Fruit fly (Drosophila melanogaster) whole organism, embryonic: ENCODE results near the gene Npc2f.

ENCODE experiments used
- CG10209 ChIP-seq: fragments of 200-800 bp; sonication (Bioruptor generic); optimal IDR thresholded peaks from 3 replicates; lab custom pipeline; 2017; ENCODE audit warnings: missing biosample characterization, mild to moderate bottlenecking, missing genetic modification characterization, missing genetic modification reagents
- CG10565 ChIP-seq: fragments of 200-800 bp; sonication (Bioruptor generic); optimal IDR thresholded peaks from 3 replicates; lab custom pipeline; 2016; ENCODE audit warnings: missing biosample characterization, mild to moderate bottlenecking, missing genetic modification characterization
- CG11696 ChIP-seq: fragments of 200-800 bp; sonication (Bioruptor generic); IDR thresholded peaks from 2 replicates; pipeline ENCODE4 v1.3.6; 2022; ENCODE audit warnings: missing biosample characterization, missing genetic modification characterization
- CG12104 ChIP-seq: fragments of 200-800 bp; sonication (Bioruptor generic); optimal IDR thresholded peaks from 3 replicates; lab custom pipeline; 2016; ENCODE audit warnings: missing biosample characterization, missing genetic modification characterization
- CG14050 ChIP-seq: fragments of 200-800 bp; sonication (Bioruptor generic); IDR thresholded peaks from 3 replicates; pipeline ENCODE4 v1.3.6; 2022; ENCODE audit warnings: missing biosample characterization, missing genetic modification characterization
- CG1529 ChIP-seq: fragments of 200-800 bp; sonication (Bioruptor generic); optimal IDR thresholded peaks from 3 replicates; lab custom pipeline; 2018; ENCODE audit warnings: missing biosample characterization, missing genetic modification characterization
- CG15514 ChIP-seq: fragments of 200-800 bp; sonication (Bioruptor generic); optimal IDR thresholded peaks from 3 replicates; lab custom pipeline; 2017; ENCODE audit warnings: missing biosample characterization, missing genetic modification characterization, mild to moderate bottlenecking, moderate library complexity, missing genetic modification reagents
- CG16815 ChIP-seq: fragments of 200-800 bp; sonication (Bioruptor generic); optimal IDR thresholded peaks from 3 replicates; lab custom pipeline; 2017; ENCODE audit warnings: missing biosample characterization, mild to moderate bottlenecking, missing genetic modification characterization
- CG17361 ChIP-seq: fragments of 200-800 bp; sonication (Bioruptor generic); IDR thresholded peaks from 3 replicates; pipeline ENCODE4 v1.3.6; 2022; ENCODE audit warnings: missing biosample characterization, missing genetic modification characterization
- CG17385 ChIP-seq: fragments of 200-800 bp; sonication (Bioruptor generic); optimal IDR thresholded peaks from 3 replicates; lab custom pipeline; 2018; ENCODE audit warnings: missing biosample characterization, mild to moderate bottlenecking, missing genetic modification characterization
- CG2120 ChIP-seq: fragments of 200-800 bp; sonication (Bioruptor generic); optimal IDR thresholded peaks from 3 replicates; lab custom pipeline; 2016; ENCODE audit warnings: missing biosample characterization, missing genetic modification characterization
- CG32772 ChIP-seq: fragments of 200-800 bp; sonication (Bioruptor generic); IDR thresholded peaks from 2 replicates; pipeline ENCODE4 v1.3.6; 2022; ENCODE audit warnings: missing biosample characterization, missing genetic modification characterization
- CG6254 ChIP-seq: fragments of 200-800 bp; sonication (Bioruptor generic); optimal IDR thresholded peaks from 3 replicates; lab custom pipeline; 2017; ENCODE audit warnings: mild to moderate bottlenecking, missing biosample characterization, missing genetic modification reagents, missing genetic modification characterization
- CG6272 ChIP-seq: fragments of 200-800 bp; sonication (Bioruptor generic); IDR thresholded peaks from 2 replicates; pipeline ENCODE4 v1.3.6; 2022; ENCODE audit warnings: missing biosample characterization, missing genetic modification characterization
- CG6689 ChIP-seq: fragments of 200-800 bp; sonication (Bioruptor generic); IDR thresholded peaks from 2 replicates; pipeline ENCODE4 v1.3.6; 2022; ENCODE audit warnings: missing biosample characterization, missing genetic modification characterization
- CG7372 ChIP-seq: fragments of 200-800 bp; sonication (Bioruptor generic); IDR thresholded peaks from 2 replicates; pipeline ENCODE4 v1.3.6; 2022; ENCODE audit warnings: missing biosample characterization, missing genetic modification characterization
- CG7556 ChIP-seq: fragments of 200-800 bp; sonication (Bioruptor generic); optimal IDR thresholded peaks from 2 replicates; lab custom pipeline; 2017; ENCODE audit warnings: missing biosample characterization, mild to moderate bottlenecking, missing genetic modification characterization
- CG7987 ChIP-seq: fragments of 200-800 bp; sonication (Bioruptor generic); optimal IDR thresholded peaks from 2 replicates; lab custom pipeline; 2018; ENCODE audit warnings: missing biosample characterization, mild to moderate bottlenecking, missing genetic modification characterization, moderate library complexity
- CG8944 ChIP-seq: fragments of 200-800 bp; sonication (Bioruptor generic); optimal IDR thresholded peaks from 3 replicates; lab custom pipeline; 2016; ENCODE audit warnings: missing biosample characterization, missing genetic modification characterization
- CG9609 ChIP-seq: fragments of 200-800 bp; sonication (Bioruptor generic); optimal IDR thresholded peaks from 3 replicates; lab custom pipeline; 2016; ENCODE audit warnings: missing biosample characterization, missing genetic modification characterization
- CG9817 ChIP-seq: fragments of 200-800 bp; sonication (Bioruptor generic); optimal IDR thresholded peaks from 2 replicates; lab custom pipeline; 2018; ENCODE audit warnings: missing biosample characterization, mild to moderate bottlenecking, missing genetic modification characterization, moderate library complexity
- CHES-1-like ChIP-seq: fragments of 200-800 bp; sonication (Bioruptor generic); optimal IDR thresholded peaks from 2 replicates; lab custom pipeline; 2016; ENCODE audit warnings: missing biosample characterization, missing genetic modification characterization
- Chrac-16 ChIP-seq: fragments of 200-800 bp; sonication (Bioruptor generic); optimal IDR thresholded peaks from 3 replicates; lab custom pipeline; 2016; ENCODE audit warnings: missing biosample characterization, missing genetic modification characterization
- D19A ChIP-seq: fragments of 200-800 bp; optimal IDR thresholded peaks from 3 replicates; lab custom pipeline; 2019; ENCODE audit warnings: missing biosample characterization, mild to moderate bottlenecking, missing genetic modification characterization, moderate library complexity
- D19B ChIP-seq: fragments of 200-800 bp; sonication (Bioruptor generic); optimal IDR thresholded peaks from 2 replicates; lab custom pipeline; 2017; ENCODE audit warnings: missing biosample characterization, mild to moderate bottlenecking, missing genetic modification characterization
- Dad ChIP-seq: fragments of 200-800 bp; sonication (Bioruptor generic); optimal IDR thresholded peaks from 3 replicates; lab custom pipeline; 2016; ENCODE audit warnings: missing biosample characterization, missing genetic modification characterization
- Gug ChIP-seq: fragments of 200-800 bp; sonication (Bioruptor generic); IDR thresholded peaks from 4 replicates; pipeline ENCODE4 v1.3.6; 2022; ENCODE audit warnings: missing biosample characterization, missing genetic modification characterization
- Hand ChIP-seq: fragments of 200-800 bp; sonication (Bioruptor generic); optimal IDR thresholded peaks from 2 replicates; lab custom pipeline; 2017; ENCODE audit warnings: mild to moderate bottlenecking, missing biosample characterization, missing genetic modification reagents, missing genetic modification characterization
- Hr51 ChIP-seq, 2 experiments: fragments of 200-800 bp; sonication (Bioruptor generic); optimal IDR thresholded peaks; 2 replicates in 1 of 2; 3 replicates in 1 of 2; lab custom pipeline; 2016 to 2018; ENCODE audit warnings: missing biosample characterization in 2 of 2, missing genetic modification characterization in 2 of 2, mild to moderate bottlenecking in 1 of 2, moderate library complexity in 1 of 2
- Kr ChIP-seq: fragments of 200-800 bp; sonication (Bioruptor generic); optimal IDR thresholded peaks from 2 replicates; lab custom pipeline; 2017; ENCODE audit warnings: missing biosample characterization, mild to moderate bottlenecking, missing genetic modification characterization
- Myb ChIP-seq: fragments of 200-800 bp; sonication (Bioruptor generic); optimal IDR thresholded peaks from 2 replicates; lab custom pipeline; 2016; ENCODE audit warnings: missing biosample characterization, missing genetic modification characterization
- Poxn ChIP-seq: fragments of 200-800 bp; sonication (Bioruptor generic); IDR thresholded peaks from 2 replicates; pipeline ENCODE4 v1.3.6; 2022; ENCODE audit warnings: missing biosample characterization, missing genetic modification characterization
- Sin3A ChIP-seq: fragments of >200 bp; optimal IDR thresholded peaks from 2 replicates; lab custom pipeline; 2018
- amos ChIP-seq: fragments of 200-800 bp; sonication (Bioruptor generic); IDR thresholded peaks from 2 replicates; pipeline ENCODE4 v1.3.6; 2022; ENCODE audit warnings: missing biosample characterization, missing genetic modification characterization; ENCODE audit not compliant: partially characterized antibody
- bbx ChIP-seq: fragments of 200-800 bp; sonication (Bioruptor generic); IDR thresholded peaks from 2 replicates; pipeline ENCODE4 v1.3.6; 2022; ENCODE audit warnings: missing biosample characterization, missing genetic modification characterization; ENCODE audit not compliant: partially characterized antibody
- fd64A ChIP-seq: fragments of 200-800 bp; sonication (Bioruptor generic); optimal IDR thresholded peaks from 3 replicates; lab custom pipeline; 2018; ENCODE audit warnings: missing biosample characterization, mild to moderate bottlenecking, missing genetic modification characterization
- fu2 ChIP-seq: fragments of 200-800 bp; sonication (Bioruptor generic); optimal IDR thresholded peaks from 2 replicates; lab custom pipeline; 2016; ENCODE audit warnings: missing biosample characterization, missing genetic modification characterization
- grn ChIP-seq: fragments of 200-800 bp; sonication (Bioruptor generic); optimal IDR thresholded peaks from 3 replicates; lab custom pipeline; 2017; ENCODE audit warnings: missing biosample characterization, missing genetic modification characterization
- her ChIP-seq: fragments of 200-800 bp; sonication (Bioruptor generic); optimal IDR thresholded peaks from 2 replicates; lab custom pipeline; 2016; ENCODE audit warnings: missing biosample characterization, missing genetic modification characterization
- insv ChIP-seq, 2 experiments: fragments of 200-800 bp; sonication (Bioruptor generic); optimal IDR thresholded peaks; 3 replicates each; lab custom pipeline; 2016 to 2018; ENCODE audit warnings: missing biosample characterization in 2 of 2, missing genetic modification characterization in 2 of 2
- jumu ChIP-seq: fragments of 200-800 bp; sonication (Bioruptor generic); optimal IDR thresholded peaks from 3 replicates; lab custom pipeline; 2016; ENCODE audit warnings: missing biosample characterization, missing genetic modification characterization
- kay ChIP-seq: fragments of 200-800 bp; sonication (Bioruptor generic); optimal IDR thresholded peaks from 2 replicates; lab custom pipeline; 2016; ENCODE audit warnings: missing biosample characterization, missing genetic modification characterization
- kni ChIP-seq: fragments of 200-800 bp; sonication (Bioruptor generic); optimal IDR thresholded peaks from 3 replicates; lab custom pipeline; 2017; ENCODE audit warnings: mild to moderate bottlenecking, missing biosample characterization, missing genetic modification reagents, missing genetic modification characterization
- pnt ChIP-seq: fragments of 200-800 bp; sonication (Bioruptor generic); optimal IDR thresholded peaks from 3 replicates; lab custom pipeline; 2016; ENCODE audit warnings: missing biosample characterization, missing genetic modification characterization
- pros ChIP-seq: fragments of 200-800 bp; sonication (Bioruptor generic); optimal IDR thresholded peaks from 3 replicates; lab custom pipeline; 2019; ENCODE audit warnings: missing biosample characterization, mild to moderate bottlenecking, missing genetic modification characterization, moderate library complexity
- psq ChIP-seq: fragments of 200-800 bp; sonication (Bioruptor generic); optimal IDR thresholded peaks from 2 replicates; lab custom pipeline; 2017; ENCODE audit warnings: missing biosample characterization, missing genetic modification characterization
- row ChIP-seq: fragments of 200-800 bp; sonication (Bioruptor generic); IDR thresholded peaks from 3 replicates; pipeline ENCODE4 v1.3.6; 2022; ENCODE audit warnings: missing biosample characterization, missing genetic modification characterization
- sima ChIP-seq: fragments of 200-800 bp; sonication (Bioruptor generic); optimal IDR thresholded peaks from 2 replicates; lab custom pipeline; 2016; ENCODE audit warnings: missing biosample characterization, missing genetic modification characterization
- slbo ChIP-seq: fragments of 200-800 bp; sonication (Bioruptor generic); IDR thresholded peaks from 2 replicates; pipeline ENCODE4 v1.3.6; 2022; ENCODE audit warnings: missing biosample characterization, missing genetic modification characterization
- stc ChIP-seq: fragments of 200-800 bp; sonication (Bioruptor generic); IDR thresholded peaks from 2 replicates; pipeline ENCODE4 v1.3.6; 2022; ENCODE audit warnings: missing biosample characterization, missing genetic modification characterization
- tup ChIP-seq: fragments of 200-800 bp; sonication (Bioruptor generic); optimal IDR thresholded peaks from 2 replicates; lab custom pipeline; 2016; ENCODE audit warnings: missing biosample characterization, mild to moderate bottlenecking, missing genetic modification characterization, moderate library complexity
- usp ChIP-seq: fragments of >200 bp; optimal IDR thresholded peaks from 2 replicates; lab custom pipeline; 2017; ENCODE audit warnings: missing biosample characterization, missing genetic modification characterization

Npc2f gene

DNA sequence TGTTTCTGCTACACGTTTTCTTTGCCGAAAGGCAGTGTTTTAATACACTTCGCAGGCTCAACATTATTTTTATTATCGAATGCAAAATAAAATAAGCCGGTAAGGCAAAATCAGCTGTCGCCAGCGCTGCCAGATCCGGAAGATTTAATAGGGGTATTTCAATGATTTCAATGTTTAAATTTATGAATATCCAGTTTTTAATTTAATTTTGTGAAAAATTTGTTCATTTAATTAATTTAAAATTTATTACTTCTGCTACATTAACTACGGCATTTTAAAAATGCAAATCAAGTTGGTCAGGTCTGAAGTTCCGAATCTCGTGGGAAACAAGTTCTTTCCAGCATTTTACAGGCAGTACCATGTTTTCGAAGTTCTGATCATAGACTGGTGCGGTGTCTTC lies 11.1 kb downstream of the Npc2f start, which contains the start of gene Slimp (continued):
- TF ChIP-seq fd64A (no peak), CHES-1-like (peak; percentile 2), jumu (GFP tag; lab: Kevin White, UChicago) (no peak), CG7556 (GFP tag; lab: Kevin White, UChicago) (no peak), CG7372 (GFP tag; lab: Robert Waterston, UW) (no peak), Chrac-16 (GFP tag; lab: Kevin White, UChicago) (peak; percentile 17), kay (GFP tag; lab: Kevin White, UChicago) (no peak), CG17385 (GFP tag; lab: Kevin White, UChicago) (peak; percentile 8), sima (GFP tag; lab: Kevin White, UChicago) (no peak), CG32772 (no peak), stc (GFP tag; lab: Robert Waterston, UW) (no peak), Poxn (GFP tag; lab: Robert Waterston, UW) (no peak), CG9609 (GFP tag; lab: Kevin White, UChicago) (no peak), bbx (GFP tag; lab: Robert Waterston, UW) (no peak), Hand (no peak), CG6254 (no peak), CG10565 (GFP tag; lab: Kevin White, UChicago) (no peak), CG6689 (GFP tag; lab: Robert Waterston, UW) (no peak), psq (GFP tag; lab: Kevin White, UChicago) (no peak), CG12104 (GFP tag; lab: Kevin White, UChicago) (no peak), Dad (GFP tag; lab: Kevin White, UChicago) (no peak), kni (GFP tag; lab: Kevin White, UChicago) (no peak), CG10209 (no peak), CG1529 (GFP tag; lab: Kevin White, UChicago) (no peak), Kr (GFP tag; lab: Kevin White, UChicago) (no peak), CG9817 (tag; lab: Kevin White, UChicago) (peak; percentile 14), D19B (GFP tag; lab: Kevin White, UChicago) (no peak), row (GFP tag; lab: Robert Waterston, UW) (peak; percentile 47; the same call in 2 of the 3 replicates), D19A (tag; lab: Kevin White, UChicago) (peak; percentile 48), Sin3A (lab: Kevin White, UChicago) (peak; percentile 28), amos (GFP tag; lab: Robert Waterston, UW) (no peak), CG6272 (no peak), slbo (GFP tag; lab: Robert Waterston, UW) (peak; percentile 29; the same call in 1 of the 2 replicates), CG11696 (no peak), CG15514 (GFP tag; lab: Kevin White, UChicago) (peak; percentile 89), Gug (GFP tag; lab: Robert Waterston, UW) (no peak), CG2120 (peak; percentile 52), CG17361 (0 out of 3 replicates have a peak, but pooled peaks have one; percentile 32), Myb (GFP tag; lab: Kevin White, UChicago) (no peak), usp (GFP tag; lab: Kevin White, UChicago) (no peak), CG16815 (GFP tag; lab: Kevin White, UChicago) (no peak), pnt (GFP tag; lab: Kevin White, UChicago) (no peak), fu2 (GFP tag; lab: Kevin White, UChicago) (no peak), insv (GFP tag; optimal IDR thresholded peaks at IDR 0.05; lab: Kevin White, UChicago) (no peak), CG7987 (GFP tag; lab: Kevin White, UChicago) (no peak), CG8944 (GFP tag; lab: Kevin White, UChicago) (no peak), her (GFP tag; lab: Kevin White, UChicago) (no peak), tup (no peak), CG14050 (GFP tag; lab: Robert Waterston, UW) (no peak), Hr51 (GFP tag; optimal IDR thresholded peaks at IDR 0.05; lab: Kevin White, UChicago) (peak in 1 of 2 experiments; percentile 26), pros (GFP tag; lab: Kevin White, UChicago) (no peak), grn (GFP tag; lab: Kevin White, UChicago) (no peak)
